Fruit fly (Drosophila melanogaster) whole organism, embryonic: Measurements from ENCODE around the gene CG43078.

ENCODE experiments used
- Adf1 ChIP-seq: fragments of 200-800 bp; sonication (Bioruptor generic); IDR thresholded peaks from 2 replicates; pipeline ENCODE4 v1.3.6; 2022; ENCODE audit warnings: missing biosample characterization, missing genetic modification characterization
- CG13894 ChIP-seq: fragments of 200-800 bp; sonication (Bioruptor generic); optimal IDR thresholded peaks from 3 replicates; lab custom pipeline; 2018; ENCODE audit warnings: missing biosample characterization, mild to moderate bottlenecking, missing genetic modification characterization, moderate library complexity
- CG17361 ChIP-seq: fragments of 200-800 bp; sonication (Bioruptor generic); IDR thresholded peaks from 3 replicates; pipeline ENCODE4 v1.3.6; 2022; ENCODE audit warnings: missing biosample characterization, missing genetic modification characterization
- CG17612 ChIP-seq: fragments of 200-800 bp; sonication (Bioruptor generic); IDR thresholded peaks from 2 replicates; pipeline ENCODE4 v1.3.6; 2022; ENCODE audit warnings: missing biosample characterization, missing genetic modification characterization
- CG31441 ChIP-seq: fragments of 200-800 bp; sonication (Bioruptor generic); IDR thresholded peaks from 2 replicates; pipeline ENCODE4 v1.3.6; 2022; ENCODE audit warnings: missing biosample characterization, missing genetic modification characterization
- CG32772 ChIP-seq: fragments of 200-800 bp; sonication (Bioruptor generic); IDR thresholded peaks from 2 replicates; pipeline ENCODE4 v1.3.6; 2022; ENCODE audit warnings: missing biosample characterization, missing genetic modification characterization
- CG33213 ChIP-seq: fragments of 200-800 bp; sonication (Bioruptor generic); optimal IDR thresholded peaks from 3 replicates; lab custom pipeline; 2016; ENCODE audit warnings: missing biosample characterization, missing genetic modification characterization
- CG3838 ChIP-seq: fragments of 200-800 bp; sonication (Bioruptor generic); optimal IDR thresholded peaks from 3 replicates; lab custom pipeline; 2016; ENCODE audit warnings: missing biosample characterization, missing genetic modification characterization
- CG7963 ChIP-seq: fragments of 200-800 bp; sonication (Bioruptor generic); IDR thresholded peaks from 3 replicates; pipeline ENCODE4 v1.3.6; 2022; ENCODE audit warnings: missing biosample characterization, missing genetic modification characterization; ENCODE audit not compliant: partially characterized antibody
- CHES-1-like ChIP-seq: fragments of 200-800 bp; sonication (Bioruptor generic); optimal IDR thresholded peaks from 2 replicates; lab custom pipeline; 2016; ENCODE audit warnings: missing biosample characterization, missing genetic modification characterization
- Deaf1 ChIP-seq: fragments of 200-800 bp; optimal IDR thresholded peaks from 3 replicates; lab custom pipeline; 2019; ENCODE audit warnings: missing biosample characterization, mild to moderate bottlenecking, missing genetic modification characterization, moderate library complexity
- Doc2 ChIP-seq: fragments of 200-800 bp; sonication (Bioruptor generic); IDR thresholded peaks from 2 replicates; pipeline ENCODE4 v1.3.6; 2022; ENCODE audit warnings: missing biosample characterization, missing genetic modification characterization
- Drgx ChIP-seq: fragments of 200-800 bp; sonication (Bioruptor generic); IDR thresholded peaks from 2 replicates; pipeline ENCODE4 v1.3.6; 2022; ENCODE audit warnings: missing biosample characterization, missing genetic modification characterization
- E2f2 ChIP-seq: fragments of 200-800 bp; sonication (Bioruptor generic); IDR thresholded peaks from 2 replicates; pipeline ENCODE4 v1.3.6; 2022; ENCODE audit warnings: missing biosample characterization, missing genetic modification characterization
- Eip74EF ChIP-seq, 2 experiments: fragments of 200-800 bp in 1 of 2; fragments of >200 bp in 1 of 2; sonication (Bioruptor generic) in 1 of 2; optimal IDR thresholded peaks; 2 replicates each; lab custom pipeline; 2017 to 2019; ENCODE audit warnings: missing biosample characterization in 2 of 2, missing genetic modification characterization in 2 of 2, mild to moderate bottlenecking in 1 of 2, moderate library complexity in 1 of 2
- Fer1 ChIP-seq: fragments of 200-800 bp; sonication (Bioruptor generic); optimal IDR thresholded peaks from 2 replicates; lab custom pipeline; 2017; ENCODE audit warnings: missing biosample characterization, mild to moderate bottlenecking, missing genetic modification characterization
- HLH4C ChIP-seq: fragments of 200-800 bp; sonication (Bioruptor generic); IDR thresholded peaks from 3 replicates; pipeline ENCODE4 v1.3.6; 2022; ENCODE audit warnings: missing biosample characterization, missing genetic modification characterization; ENCODE audit not compliant: partially characterized antibody
- Hey ChIP-seq: fragments of 200-800 bp; sonication (Bioruptor generic); optimal IDR thresholded peaks from 3 replicates; lab custom pipeline; 2018; ENCODE audit warnings: missing biosample characterization, mild to moderate bottlenecking, missing genetic modification characterization
- NC2α ChIP-seq: fragments of 200-800 bp; sonication (Bioruptor generic); optimal IDR thresholded peaks from 2 replicates; lab custom pipeline; 2016; ENCODE audit warnings: missing biosample characterization, missing genetic modification characterization
- Nf-YB ChIP-seq: fragments of 200-800 bp; sonication (Bioruptor generic); optimal IDR thresholded peaks from 3 replicates; lab custom pipeline; 2019; ENCODE audit warnings: missing biosample characterization, mild to moderate bottlenecking, missing genetic modification characterization, moderate library complexity
- Nf-YC ChIP-seq: fragments of 200-800 bp; optimal IDR thresholded peaks from 3 replicates; lab custom pipeline; 2019; ENCODE audit warnings: missing biosample characterization, mild to moderate bottlenecking, missing genetic modification characterization, moderate library complexity
- PHDP ChIP-seq: fragments of 200-800 bp; sonication (Bioruptor generic); optimal IDR thresholded peaks from 3 replicates; lab custom pipeline; 2018; ENCODE audit warnings: missing biosample characterization, mild to moderate bottlenecking, missing genetic modification characterization, moderate library complexity
- Sin3A ChIP-seq: fragments of >200 bp; optimal IDR thresholded peaks from 2 replicates; lab custom pipeline; 2018
- bbx ChIP-seq: fragments of 200-800 bp; sonication (Bioruptor generic); IDR thresholded peaks from 2 replicates; pipeline ENCODE4 v1.3.6; 2022; ENCODE audit warnings: missing biosample characterization, missing genetic modification characterization; ENCODE audit not compliant: partially characterized antibody
- cad ChIP-seq: fragments of >200 bp; optimal IDR thresholded peaks from 2 replicates; lab custom pipeline; 2017; ENCODE audit warnings: missing biosample characterization, missing genetic modification characterization
- crp ChIP-seq, 2 experiments: fragments of 200-800 bp; sonication (Bioruptor generic); optimal IDR thresholded peaks; 2 replicates in 1 of 2; 3 replicates in 1 of 2; lab custom pipeline; 2017; ENCODE audit warnings: missing biosample characterization in 2 of 2, missing genetic modification characterization in 2 of 2, mild to moderate bottlenecking in 1 of 2, moderate library complexity in 1 of 2
- ems ChIP-seq: fragments of 200-800 bp; sonication (Bioruptor generic); optimal IDR thresholded peaks from 3 replicates; lab custom pipeline; 2016; ENCODE audit warnings: missing biosample characterization, missing genetic modification characterization
- esg ChIP-seq: fragments of 200-800 bp; sonication (Bioruptor generic); conservative IDR thresholded peaks from 2 replicates; pipeline ENCODE4 v1.3.6; 2022; ENCODE audit warnings: missing biosample characterization, missing genetic modification characterization
- ewg ChIP-seq: fragments of 200-800 bp; sonication (Bioruptor generic); optimal IDR thresholded peaks from 3 replicates; lab custom pipeline; 2017; ENCODE audit warnings: mild to moderate bottlenecking, missing biosample characterization, missing genetic modification reagents, missing genetic modification characterization
- exex ChIP-seq: fragments of 200-800 bp; sonication (Bioruptor generic); optimal IDR thresholded peaks from 4 replicates; lab custom pipeline; 2018; ENCODE audit warnings: missing biosample characterization, mild to moderate bottlenecking, missing genetic modification characterization, moderate library complexity
- h ChIP-seq: fragments of >200 bp; optimal IDR thresholded peaks from 2 replicates; lab custom pipeline; 2017
- jigr1 ChIP-seq: fragments of 200-800 bp; sonication (Bioruptor generic); IDR thresholded peaks from 3 replicates; pipeline ENCODE4 v1.3.6; 2022; ENCODE audit warnings: missing biosample characterization, missing genetic modification characterization
- kay ChIP-seq: fragments of 200-800 bp; sonication (Bioruptor generic); optimal IDR thresholded peaks from 2 replicates; lab custom pipeline; 2016; ENCODE audit warnings: missing biosample characterization, missing genetic modification characterization
- lbe ChIP-seq: fragments of 200-800 bp; sonication (Bioruptor generic); optimal IDR thresholded peaks from 2 replicates; lab custom pipeline; 2016; ENCODE audit warnings: missing biosample characterization, mild to moderate bottlenecking, missing genetic modification characterization
- nerfin-1 ChIP-seq: fragments of 200-800 bp; sonication (Bioruptor generic); optimal IDR thresholded peaks from 3 replicates; lab custom pipeline; 2019; ENCODE audit warnings: missing biosample characterization, mild to moderate bottlenecking, missing genetic modification characterization, moderate library complexity
- pros ChIP-seq: fragments of 200-800 bp; sonication (Bioruptor generic); optimal IDR thresholded peaks from 3 replicates; lab custom pipeline; 2019; ENCODE audit warnings: missing biosample characterization, mild to moderate bottlenecking, missing genetic modification characterization, moderate library complexity
- ranshi ChIP-seq: fragments of 200-800 bp; sonication (Bioruptor generic); IDR thresholded peaks from 2 replicates; pipeline ENCODE4 v1.3.6; 2022; ENCODE audit warnings: missing biosample characterization, missing genetic modification characterization
- sr ChIP-seq: fragments of 200-800 bp; sonication (Bioruptor generic); IDR thresholded peaks from 3 replicates; pipeline ENCODE4 v1.3.6; 2022; ENCODE audit warnings: missing biosample characterization, missing genetic modification characterization
- tll ChIP-seq, 2 experiments: fragments of 200-800 bp in 1 of 2; fragments of >200 bp in 1 of 2; sonication (Bioruptor generic) in 1 of 2; optimal IDR thresholded peaks; 2 replicates each; lab custom pipeline; 2017 to 2019; ENCODE audit warnings: missing biosample characterization in 2 of 2, missing genetic modification characterization in 2 of 2, mild to moderate bottlenecking in 1 of 2, moderate library complexity in 1 of 2
- vvl ChIP-seq: fragments of 200-800 bp; sonication (Bioruptor generic); IDR thresholded peaks from 2 replicates; pipeline ENCODE4 v1.3.6; 2022; ENCODE audit warnings: missing biosample characterization, missing genetic modification characterization
- zen2 ChIP-seq: fragments of 200-800 bp; sonication (Bioruptor generic); IDR thresholded peaks from 3 replicates; pipeline ENCODE4 v1.3.6; 2022; ENCODE audit warnings: missing biosample characterization, missing genetic modification characterization; ENCODE audit not compliant: partially characterized antibody

Gene CG43078

DNA sequence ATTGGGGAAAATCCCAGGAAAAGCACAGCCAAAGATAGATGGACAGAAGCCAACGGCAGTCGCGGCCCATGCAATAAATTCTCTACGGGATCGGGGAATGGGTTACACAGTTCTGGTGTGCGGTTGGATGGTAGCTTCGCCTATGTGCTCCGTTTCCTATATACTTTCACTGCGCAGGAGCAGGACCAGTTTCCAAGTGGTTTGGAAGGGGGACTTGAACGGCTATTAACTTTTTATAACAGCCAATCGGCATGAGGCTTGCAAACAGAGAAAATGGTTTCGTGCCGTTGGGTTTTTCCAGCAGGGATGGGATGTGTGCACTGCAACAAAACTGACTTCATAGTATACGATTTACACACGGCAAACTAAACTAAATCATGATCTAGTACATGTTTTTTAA is 38.3 kb upstream of the CG43078 start:
- TF ChIP-seq NC2α (GFP tag; lab: Kevin White, UChicago) = no peak
- TF ChIP-seq exex (tag; lab: Kevin White, UChicago) = no peak
- no peak for TF ChIP-seq kay (GFP tag; lab: Kevin White, UChicago)
- no peak for TF ChIP-seq ems (GFP tag; lab: Kevin White, UChicago)
- TF ChIP-seq ranshi (GFP tag; lab: Robert Waterston, UW) = no peak
- no peak for TF ChIP-seq lbe (GFP tag; lab: Kevin White, UChicago)
- no peak for TF ChIP-seq E2f2 (GFP tag; lab: Robert Waterston, UW)
- TF ChIP-seq bbx (GFP tag; lab: Robert Waterston, UW) = 0 out of 2 replicates have a peak, but pooled peaks have one; percentile 9
- TF ChIP-seq Nf-YB = peak; percentile 88
- peak; percentile 95 for TF ChIP-seq Nf-YC (tag; lab: Kevin White, UChicago)
- TF ChIP-seq ewg (GFP tag; lab: Kevin White, UChicago) = peak; percentile 64
- no peak for TF ChIP-seq sr (GFP tag; lab: Robert Waterston, UW)
- TF ChIP-seq HLH4C = no peak
- no peak for TF ChIP-seq Adf1 (GFP tag; lab: Robert Waterston, UW)
- TF ChIP-seq Hey (tag; lab: Kevin White, UChicago) = no peak
- TF ChIP-seq crp (GFP tag; optimal IDR thresholded peaks at IDR 0.05; lab: Kevin White, UChicago) = no peak
- TF ChIP-seq Drgx (GFP tag; lab: Robert Waterston, UW) = no peak
- TF ChIP-seq zen2 (GFP tag; lab: Robert Waterston, UW) = no peak
- no peak for TF ChIP-seq CG17361 (GFP tag; lab: Robert Waterston, UW)
- no peak for TF ChIP-seq vvl (GFP tag; lab: Robert Waterston, UW)
- TF ChIP-seq PHDP = no peak
- TF ChIP-seq Fer1 (GFP tag; lab: Kevin White, UChicago) = no peak
- no peak for TF ChIP-seq Deaf1 (tag; lab: Kevin White, UChicago)
- no peak for TF ChIP-seq CG13894 (tag; lab: Kevin White, UChicago)
- no peak for TF ChIP-seq jigr1 (GFP tag; lab: Robert Waterston, UW)
- no peak for TF ChIP-seq h (lab: Kevin White, UChicago)
- TF ChIP-seq, all 482 proteins: peak for 4

DNA sequence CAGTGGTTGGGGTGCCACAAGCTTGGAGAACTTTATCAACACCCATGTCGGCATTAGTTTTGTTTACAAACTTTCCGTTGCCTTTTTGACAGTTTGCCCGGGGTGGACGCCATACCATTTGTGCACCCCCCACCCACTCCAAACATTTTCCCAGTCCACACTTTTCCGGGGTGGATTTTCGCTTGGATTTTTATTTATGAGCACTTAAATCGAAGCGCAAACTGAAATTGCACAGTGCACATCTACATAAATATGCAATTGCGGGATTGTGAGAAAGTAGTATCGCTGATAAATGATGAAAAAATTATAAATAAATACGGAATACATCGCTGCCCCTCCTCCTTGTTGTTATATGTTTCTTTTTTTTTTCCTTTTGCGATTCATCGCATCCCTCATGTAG is 36.1 kb upstream of the CG43078 start:
- TF ChIP-seq CG3838 (no peak), Doc2 (no peak), nerfin-1 (tag; lab: Kevin White, UChicago) (peak; percentile 51), CHES-1-like (GFP tag; lab: Kevin White, UChicago) (no peak), CG32772 (GFP tag; lab: Robert Waterston, UW) (no peak), CG7963 (no peak), pros (GFP tag; lab: Kevin White, UChicago) (peak; percentile 51), Sin3A (no peak), CG17612 (no peak), CG33213 (no peak)

DNA sequence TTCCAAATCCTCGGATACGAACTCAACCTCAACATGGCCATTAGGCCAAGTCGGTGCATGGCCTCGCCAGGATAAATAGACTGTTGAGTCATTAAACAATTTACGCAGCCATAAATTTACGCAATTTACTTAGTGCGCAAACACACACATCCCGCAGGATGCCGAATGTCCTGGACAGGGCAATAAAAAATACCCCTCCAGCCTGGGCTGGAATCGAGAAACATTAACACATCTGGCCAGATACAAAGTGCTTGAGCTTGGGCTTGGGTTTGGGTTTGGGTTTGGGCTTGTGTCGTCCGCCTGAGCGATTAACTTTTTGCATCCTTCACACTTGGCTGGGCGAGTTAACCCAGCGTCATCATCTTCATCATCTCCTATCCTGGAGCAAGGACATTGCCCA is 34.9 kb upstream of the CG43078 start:
- TF ChIP-seq CG31441 (GFP tag; lab: Robert Waterston, UW) (no peak), Eip74EF (GFP tag; optimal IDR thresholded peaks at IDR 0.05; lab: Kevin White, UChicago) (no peak), tll (GFP tag; optimal IDR thresholded peaks at IDR 0.05; lab: Kevin White, UChicago) (peak in 1 of 2 experiments; percentile 52), cad (GFP tag; lab: Kevin White, UChicago) (peak; percentile 69), esg (GFP tag; lab: Robert Waterston, UW) (no peak)
